Worm (Caenorhabditis elegans) whole organism, L4 larva: ENCODE results near the gene nas-31.

Experiments
- F26F4.8 ChIP-seq: fragments of 200-800 bp; sonication (Bioruptor generic); conservative IDR thresholded peaks from 2 replicates; pipeline ENCODE4 v1.3.6; 2022; ENCODE audit warnings: missing genetic modification characterization, missing compliant biosample characterization
- F37D6.2 ChIP-seq: sonication (generic microtip); optimal IDR thresholded peaks from 2 replicates; lab custom pipeline; 2016; ENCODE audit warnings: mild to moderate bottlenecking, missing genetic modification characterization, missing compliant biosample characterization
- R02D3.7 ChIP-seq: fragments of 150-350 bp; sonication (generic microtip); optimal IDR thresholded peaks from 3 replicates; lab custom pipeline; 2014; ENCODE audit warnings: missing biosample characterization, missing genetic modification characterization
- T20F7.1 ChIP-seq: fragments of 200-800 bp; sonication (Bioruptor generic); optimal IDR thresholded peaks from 2 replicates; lab custom pipeline; 2018; ENCODE audit warnings: mild to moderate bottlenecking, missing genetic modification characterization, missing compliant biosample characterization
- T26A8.4 ChIP-seq: fragments of 200-800 bp; sonication (Bioruptor generic); IDR thresholded peaks from 2 replicates; pipeline ENCODE4 v1.3.6; 2022; ENCODE audit warnings: missing genetic modification characterization, missing compliant biosample characterization
- Y105C5A.15 ChIP-seq: fragments of 200-800 bp; sonication (Bioruptor generic); IDR thresholded peaks from 2 replicates; pipeline ENCODE4 v1.3.6; 2022; ENCODE audit warnings: missing genetic modification characterization, missing compliant biosample characterization
- ZK337.2 ChIP-seq: fragments of 200-800 bp; sonication (Bioruptor generic); IDR thresholded peaks from 2 replicates; pipeline ENCODE4 v1.3.6; 2022; ENCODE audit warnings: missing genetic modification reagents, missing genetic modification characterization, missing compliant biosample characterization
- ZK546.5 ChIP-seq, 2 experiments: sonication (generic microtip); optimal IDR thresholded peaks; 2 replicates each; lab custom pipeline; 2017; ENCODE audit warnings: missing biosample characterization in 2 of 2, missing genetic modification characterization in 2 of 2
- aha-1 ChIP-seq: fragments of 150-350 bp; peaks from one replicate; lab custom pipeline; 2014; ENCODE audit warnings: missing biosample characterization, missing genetic modification characterization
- aly-2 ChIP-seq: sonication (generic microtip); optimal IDR thresholded peaks from 2 replicates; lab custom pipeline; 2018; ENCODE audit warnings: missing biosample characterization, missing genetic modification characterization
- ama-1 ChIP-seq: fragments of 150-350 bp; optimal IDR thresholded peaks from 2 replicates; lab custom pipeline; 2014; ENCODE audit warnings: inconsistent platforms, mixed read lengths
- arid-1 ChIP-seq: fragments of 200-800 bp; sonication (Bioruptor generic); conservative IDR thresholded peaks from 2 replicates; pipeline ENCODE4 v1.3.6; 2022; ENCODE audit warnings: missing genetic modification reagents, missing genetic modification characterization, missing compliant biosample characterization
- attf-4 ChIP-seq: sonication (generic microtip); optimal IDR thresholded peaks from 3 replicates; lab custom pipeline; 2017; ENCODE audit warnings: missing biosample characterization, missing genetic modification characterization
- ceh-82 ChIP-seq: sonication (generic microtip); optimal IDR thresholded peaks from 2 replicates; lab custom pipeline; 2017; ENCODE audit warnings: missing biosample characterization, missing genetic modification characterization
- cey-2 ChIP-seq: sonication (generic microtip); optimal IDR thresholded peaks from 3 replicates; lab custom pipeline; 2017; ENCODE audit warnings: missing genetic modification characterization, mild to moderate bottlenecking, missing compliant biosample characterization, antibody characterized with exemption, borderline replicate concordance; ENCODE audit not compliant: insufficient read depth
- ctbp-1 ChIP-seq: fragments of 200-800 bp; sonication (Bioruptor generic); IDR thresholded peaks from 2 replicates; pipeline ENCODE4 v1.3.6; 2022; ENCODE audit warnings: missing genetic modification reagents, missing genetic modification characterization, missing compliant biosample characterization
- daf-16 ChIP-seq, 3 experiments: sonication (generic microtip); optimal IDR thresholded peaks; 2 replicates each; lab custom pipeline; 2016 to 2017; ENCODE audit warnings: missing genetic modification characterization in 3 of 3, missing genetic modification reagents in 3 of 3, mild to moderate bottlenecking in 2 of 3, missing compliant biosample characterization in 2 of 3, missing biosample characterization in 1 of 3, moderate library complexity in 1 of 3
- daf-8 ChIP-seq: fragments of 200-800 bp; sonication (Bioruptor generic); IDR thresholded peaks from 2 replicates; pipeline ENCODE4 v1.3.6; 2022; ENCODE audit warnings: missing genetic modification characterization, missing compliant biosample characterization
- dmd-8 ChIP-seq: fragments of 200-800 bp; sonication (Bioruptor generic); IDR thresholded peaks from 2 replicates; pipeline ENCODE4 v1.3.6; 2022; ENCODE audit warnings: missing genetic modification characterization, missing compliant biosample characterization
- dve-1 ChIP-seq: sonication (generic microtip); optimal IDR thresholded peaks from 2 replicates; lab custom pipeline; 2017; ENCODE audit warnings: antibody characterized with exemption, mild to moderate bottlenecking, missing genetic modification characterization, missing compliant biosample characterization; ENCODE audit not compliant: insufficient read depth
- gei-8 ChIP-seq: fragments of 200-800 bp; sonication (Bioruptor generic); optimal IDR thresholded peaks from 2 replicates; lab custom pipeline; 2018; ENCODE audit warnings: mild to moderate bottlenecking, missing genetic modification characterization, missing compliant biosample characterization
- hlh-11 ChIP-seq: fragments of 200-800 bp; sonication (Bioruptor generic); optimal IDR thresholded peaks from 2 replicates; lab custom pipeline; 2018; ENCODE audit warnings: mild to moderate bottlenecking, missing genetic modification characterization, missing compliant biosample characterization
- hmg-1.1 ChIP-seq: fragments of 200-800 bp; sonication (Bioruptor generic); IDR thresholded peaks from 2 replicates; pipeline ENCODE4 v1.3.6; 2022; ENCODE audit warnings: missing genetic modification reagents, missing genetic modification characterization, missing compliant biosample characterization
- lim-7 ChIP-seq: fragments of 200-800 bp; sonication (Bioruptor generic); IDR thresholded peaks from 2 replicates; pipeline ENCODE4 v1.3.6; 2022; ENCODE audit warnings: missing genetic modification characterization, missing compliant biosample characterization
- lin-13 ChIP-seq: fragments of 150-350 bp; optimal IDR thresholded peaks from 2 replicates; lab custom pipeline; 2014; ENCODE audit warnings: missing biosample characterization, missing genetic modification reagents, missing genetic modification characterization
- lin-38 ChIP-seq: fragments of 200-800 bp; sonication (Bioruptor generic); IDR thresholded peaks from 2 replicates; pipeline ENCODE4 v1.3.6; 2022; ENCODE audit warnings: missing genetic modification reagents, missing genetic modification characterization, missing compliant biosample characterization
- lin-39 ChIP-seq: fragments of 150-350 bp; optimal IDR thresholded peaks from 2 replicates; lab custom pipeline; 2014; ENCODE audit warnings: missing biosample characterization, missing genetic modification reagents, missing genetic modification characterization
- lir-3 ChIP-seq: sonication (generic microtip); optimal IDR thresholded peaks from 2 replicates; lab custom pipeline; 2016; ENCODE audit warnings: mild to moderate bottlenecking, missing genetic modification characterization, missing compliant biosample characterization
- lsy-2 ChIP-seq, 2 experiments: fragments of 150-350 bp in 1 of 2; sonication (generic microtip) in 1 of 2; optimal IDR thresholded peaks; 2 replicates each; lab custom pipeline; 2014 to 2017; ENCODE audit warnings: missing biosample characterization in 2 of 2, missing genetic modification characterization in 2 of 2
- madf-9 ChIP-seq: fragments of 200-800 bp; sonication (Bioruptor generic); conservative IDR thresholded peaks from 2 replicates; pipeline ENCODE4 v1.3.6; 2022; ENCODE audit warnings: missing genetic modification reagents, missing genetic modification characterization, missing compliant biosample characterization
- mdl-1 ChIP-seq, 2 experiments: fragments of 150-350 bp in 1 of 2; sonication (generic microtip) in 1 of 2; optimal IDR thresholded peaks; 2 replicates each; lab custom pipeline; 2014 to 2017; ENCODE audit warnings: missing biosample characterization in 2 of 2, missing genetic modification characterization in 2 of 2
- mdt-29 ChIP-seq: fragments of 200-800 bp; sonication (Bioruptor generic); IDR thresholded peaks from 2 replicates; pipeline ENCODE4 v1.3.6; 2022; ENCODE audit warnings: missing genetic modification reagents, missing genetic modification characterization, missing compliant biosample characterization
- mes-2 ChIP-seq: sonication (generic microtip); optimal IDR thresholded peaks from 2 replicates; lab custom pipeline; 2016; ENCODE audit warnings: missing genotype, mild to moderate bottlenecking, missing genetic modification characterization, missing compliant biosample characterization; ENCODE audit not compliant: poor library complexity, severe bottlenecking
- mxl-3 ChIP-seq: fragments of 200-800 bp; sonication (Bioruptor generic); optimal IDR thresholded peaks from 2 replicates; lab custom pipeline; 2018; ENCODE audit warnings: mild to moderate bottlenecking, missing genetic modification characterization, missing compliant biosample characterization
- nhr-11 ChIP-seq: fragments of 150-350 bp; optimal IDR thresholded peaks from 2 replicates; lab custom pipeline; 2014; ENCODE audit warnings: missing biosample characterization, missing genetic modification characterization
- nhr-111 ChIP-seq: fragments of 200-800 bp; sonication (Bioruptor generic); optimal IDR thresholded peaks from 2 replicates; lab custom pipeline; 2018; ENCODE audit warnings: mild to moderate bottlenecking, missing genetic modification characterization, missing compliant biosample characterization
- nhr-25 ChIP-seq: sonication (generic microtip); optimal IDR thresholded peaks from 2 replicates; lab custom pipeline; 2017; ENCODE audit warnings: missing genetic modification characterization, mild to moderate bottlenecking, missing compliant biosample characterization, antibody characterized with exemption, moderate library complexity, borderline replicate concordance; ENCODE audit not compliant: insufficient read depth
- nhr-28 ChIP-seq: fragments of 150-350 bp; optimal IDR thresholded peaks from 2 replicates; lab custom pipeline; 2014; ENCODE audit warnings: missing biosample characterization, missing genetic modification characterization
- nhr-48 ChIP-seq: sonication (generic microtip); optimal IDR thresholded peaks from 2 replicates; lab custom pipeline; 2016; ENCODE audit warnings: mild to moderate bottlenecking, missing genetic modification characterization, missing compliant biosample characterization
- nhr-6 ChIP-seq: fragments of 150-350 bp; optimal IDR thresholded peaks from 2 replicates; lab custom pipeline; 2014; ENCODE audit warnings: missing biosample characterization, missing genetic modification characterization
- nhr-76 ChIP-seq: fragments of 150-350 bp; optimal IDR thresholded peaks from 2 replicates; lab custom pipeline; 2014; ENCODE audit warnings: missing biosample characterization, missing genetic modification characterization
- nhr-77 ChIP-seq: fragments of 150-350 bp; optimal IDR thresholded peaks from 2 replicates; lab custom pipeline; 2014; ENCODE audit warnings: missing biosample characterization, missing genetic modification characterization
- pha-4 ChIP-seq, 2 experiments: fragments of 150-350 bp in 1 of 2; fragments of 200-800 bp in 1 of 2; sonication (Bioruptor generic) in 1 of 2; IDR thresholded peaks in 1 of 2; optimal IDR thresholded peaks in 1 of 2; 2 replicates each; pipeline versions ENCODE4 v1.3.6 to Lab custom; 2014 to 2022; ENCODE audit warnings: missing genetic modification characterization in 2 of 2, missing genetic modification reagents in 2 of 2, missing biosample characterization in 1 of 2, missing compliant biosample characterization in 1 of 2
- rbr-2 ChIP-seq: sonication (generic microtip); optimal IDR thresholded peaks from 2 replicates; lab custom pipeline; 2016; ENCODE audit warnings: missing genotype, missing genetic modification characterization, missing compliant biosample characterization
- set-16 ChIP-seq: fragments of 200-800 bp; sonication (Bioruptor generic); IDR thresholded peaks from 2 replicates; pipeline ENCODE4 v1.3.6; 2022; ENCODE audit warnings: missing genetic modification reagents, missing genetic modification characterization, missing compliant biosample characterization
- skn-1 ChIP-seq: fragments of 150-350 bp; optimal IDR thresholded peaks from 2 replicates; lab custom pipeline; 2014; ENCODE audit warnings: missing biosample characterization, missing genetic modification characterization
- snpc-4 ChIP-seq: fragments of 150-350 bp; optimal IDR thresholded peaks from 2 replicates; lab custom pipeline; 2014; ENCODE audit warnings: missing biosample characterization, missing genetic modification characterization
- tag-97 ChIP-seq: fragments of 200-800 bp; sonication (Bioruptor generic); IDR thresholded peaks from 2 replicates; pipeline ENCODE4 v1.3.6; 2022; ENCODE audit warnings: missing genetic modification characterization, missing compliant biosample characterization
- tra-1 ChIP-seq: fragments of 200-800 bp; sonication (Bioruptor generic); IDR thresholded peaks from 2 replicates; pipeline ENCODE4 v1.3.6; 2022; ENCODE audit warnings: missing genetic modification reagents, missing genetic modification characterization, missing compliant biosample characterization
- vab-7 ChIP-seq: fragments of 200-800 bp; sonication (Bioruptor generic); IDR thresholded peaks from 2 replicates; pipeline ENCODE4 v1.3.6; 2022; ENCODE audit warnings: missing genetic modification reagents, missing genetic modification characterization, missing compliant biosample characterization
- ztf-11 ChIP-seq: fragments of 150-350 bp; optimal IDR thresholded peaks from 2 replicates; lab custom pipeline; 2014; ENCODE audit warnings: missing biosample characterization, missing genetic modification characterization

The nas-31 gene

ce11 chrV:10937294-10937693 is 15.6 kb upstream of the nas-31 start (continued):
- TF ChIP-seq nhr-25 (tag; lab: Kevin White, UChicago): no peak
- no peak for TF ChIP-seq mes-2 (tag; lab: Kevin White, UChicago)
- TF ChIP-seq aly-2 (tag; lab: Kevin White, UChicago): no peak
- no peak for TF ChIP-seq madf-9
- TF ChIP-seq hmg-1.1 (GFP tag; lab: Robert Waterston, UW): no peak
- no peak for TF ChIP-seq R02D3.7
- TF ChIP-seq lsy-2 (tag; optimal IDR thresholded peaks at IDR 0.05; lab: Kevin White, UChicago): peak in 1 of 2 experiments; percentile 76
- TF ChIP-seq ztf-11 (tag; lab: Kevin White, UChicago): no peak
- no peak for TF ChIP-seq attf-4
- no peak for TF ChIP-seq ZK546.5 (tag; optimal IDR thresholded peaks at IDR 0.05; lab: Kevin White, UChicago)
- no peak for TF ChIP-seq nhr-6
- TF ChIP-seq lim-7: no peak
- no peak for TF ChIP-seq tra-1 (GFP tag; lab: Robert Waterston, UW)
- no peak for TF ChIP-seq skn-1 (tag; lab: Kevin White, UChicago)
- TF ChIP-seq aha-1 (tag; lab: Kevin White, UChicago): peak; percentile 30
- TF ChIP-seq lin-13 (GFP tag; lab: Kevin White, UChicago): no peak
- no peak for TF ChIP-seq ceh-82 (tag; lab: Kevin White, UChicago)
- no peak for TF ChIP-seq nhr-76 (tag; lab: Kevin White, UChicago)
- no peak for TF ChIP-seq nhr-48 (tag; lab: Kevin White, UChicago)
- no peak for TF ChIP-seq dmd-8 (GFP tag; lab: Robert Waterston, UW)
- no peak for TF ChIP-seq lin-39 (tag; lab: Kevin White, UChicago)
- TF ChIP-seq nhr-11 (tag; lab: Kevin White, UChicago): peak; percentile 22
- peak; percentile 48 for TF ChIP-seq nhr-28 (tag; lab: Kevin White, UChicago)
- TF ChIP-seq snpc-4: no peak
- no peak for TF ChIP-seq nhr-111
- no peak for TF ChIP-seq nhr-77 (tag; lab: Kevin White, UChicago)
- TF ChIP-seq T20F7.1: no peak
- TF ChIP-seq mdt-29: peak; percentile 31; the same call in 1 of the 2 replicates
- no peak for TF ChIP-seq lir-3
- peak; percentile 23 for TF ChIP-seq hlh-11 (tag; lab: Kevin White, UChicago)
- TF ChIP-seq tag-97 (GFP tag; lab: Robert Waterston, UW): no peak
- TF ChIP-seq Y105C5A.15 (GFP tag; lab: Robert Waterston, UW): no peak
- no peak for TF ChIP-seq ama-1 (lab: Kevin White, UChicago)
- peak in 1 of 2 experiments; percentile 29 for TF ChIP-seq mdl-1 (tag; optimal IDR thresholded peaks at IDR 0.05; lab: Kevin White, UChicago)
- no peak for TF ChIP-seq set-16 (GFP tag; lab: Robert Waterston, UW)
- TF ChIP-seq gei-8 (GFP tag; lab: Kevin White, UChicago): peak; percentile 43
- TF ChIP-seq daf-16 (GFP tag; optimal IDR thresholded peaks at IDR 0.05; lab: Kevin White, UChicago): no peak
- TF ChIP-seq daf-16 (tag; optimal IDR thresholded peaks at IDR 0.05; lab: Kevin White, UChicago): peak; percentile 22
- peak; percentile 32; the same call in 1 of the 2 replicates for TF ChIP-seq T26A8.4 (GFP tag; lab: Robert Waterston, UW)
- no peak for TF ChIP-seq cey-2 (tag; lab: Kevin White, UChicago)
- TF ChIP-seq mxl-3: no peak
- no peak for TF ChIP-seq ctbp-1 (GFP tag; lab: Robert Waterston, UW)
- no peak; the same call in 1 of the 2 replicates for TF ChIP-seq pha-4 (GFP tag; IDR thresholded peaks at IDR 0.05; lab: Robert Waterston, UW)
- TF ChIP-seq pha-4 (tag; optimal IDR thresholded peaks at IDR 0.05; lab: Kevin White, UChicago): no peak
- TF ChIP-seq F37D6.2 (tag; lab: Kevin White, UChicago): no peak
- TF ChIP-seq F26F4.8 (GFP tag; lab: Robert Waterston, UW): no peak
- TF ChIP-seq dve-1 (tag; lab: Kevin White, UChicago): peak; percentile 37
- TF ChIP-seq arid-1 (GFP tag; lab: Robert Waterston, UW): no peak
- TF ChIP-seq rbr-2 (tag; lab: Kevin White, UChicago): no peak
- TF ChIP-seq ZK337.2 (GFP tag; lab: Robert Waterston, UW): no peak
- no peak for TF ChIP-seq daf-8 (GFP tag; lab: Robert Waterston, UW)
- TF ChIP-seq vab-7 (GFP tag; lab: Robert Waterston, UW): no peak
- TF ChIP-seq lin-38: 0 out of 2 replicates have a peak, but pooled peaks have one; percentile 23
